Worm (Caenorhabditis elegans) whole organism, mixed stage, embryonic: ENCODE measurements around the gene C39B10.5.

Experiments
- ceh-39 ChIP-seq: fragments of 150-350 bp; optimal IDR thresholded peaks from 2 replicates; lab custom pipeline; 2014; ENCODE audit warnings: missing biosample characterization, missing genetic modification characterization
- ceh-43 ChIP-seq: fragments of 200-800 bp; sonication (Bioruptor generic); optimal IDR thresholded peaks from 2 replicates; lab custom pipeline; 2018; ENCODE audit warnings: mild to moderate bottlenecking, missing genetic modification characterization, moderate library complexity, missing compliant biosample characterization
- nhr-12 ChIP-seq: fragments of 150-350 bp; optimal IDR thresholded peaks from 2 replicates; lab custom pipeline; 2014; ENCODE audit warnings: missing biosample characterization, missing genetic modification characterization
- pha-4 ChIP-seq: fragments of 150-350 bp; optimal IDR thresholded peaks from 2 replicates; lab custom pipeline; 2018; ENCODE audit warnings: missing biosample characterization, missing genetic modification reagents, missing genetic modification characterization

- TF ChIP-seq nhr-12, result no peak
- TF ChIP-seq ceh-39 (tag; lab: Kevin White, UChicago), result no peak
- TF ChIP-seq pha-4 (tag; lab: Kevin White, UChicago), result no peak
- no peak for TF ChIP-seq ceh-43 (GFP tag; lab: Kevin White, UChicago)
Observed at ce11 chrX:10491044-10491443, 43.9 kb downstream of the C39B10.5 start, which contains the start of gene C33D3.5.
